Worm (Caenorhabditis elegans) whole organism, L4 larva: Measurements from ENCODE around the gene famp-1.

Experiments used
- F10B5.3 ChIP-seq: sonication (generic microtip); optimal IDR thresholded peaks from 2 replicates; lab custom pipeline; 2016; ENCODE audit warnings: mild to moderate bottlenecking, missing genetic modification characterization, missing compliant biosample characterization
- F49E8.2 ChIP-seq: sonication (generic microtip); optimal IDR thresholded peaks from 2 replicates; lab custom pipeline; 2016; ENCODE audit warnings: missing compliant biosample characterization, mild to moderate bottlenecking, missing genetic modification characterization, borderline replicate concordance
- T20F7.1 ChIP-seq: fragments of 200-800 bp; sonication (Bioruptor generic); optimal IDR thresholded peaks from 2 replicates; lab custom pipeline; 2018; ENCODE audit warnings: mild to moderate bottlenecking, missing genetic modification characterization, missing compliant biosample characterization
- T26A8.4 ChIP-seq: fragments of 200-800 bp; sonication (Bioruptor generic); IDR thresholded peaks from 2 replicates; pipeline ENCODE4 v1.3.6; 2022; ENCODE audit warnings: missing genetic modification characterization, missing compliant biosample characterization
- Y48G9A.11 ChIP-seq: fragments of 200-800 bp; sonication (Bioruptor generic); IDR thresholded peaks from 2 replicates; pipeline ENCODE4 v1.3.6; 2022; ENCODE audit warnings: missing genetic modification reagents, missing genetic modification characterization, missing compliant biosample characterization
- Y5F2A.4 ChIP-seq: fragments of 200-800 bp; sonication (Bioruptor generic); optimal IDR thresholded peaks from 2 replicates; lab custom pipeline; 2018; ENCODE audit warnings: mild to moderate bottlenecking, missing genetic modification characterization, missing compliant biosample characterization
- aly-2 ChIP-seq: sonication (generic microtip); optimal IDR thresholded peaks from 2 replicates; lab custom pipeline; 2018; ENCODE audit warnings: missing biosample characterization, missing genetic modification characterization
- ama-1 ChIP-seq: fragments of 150-350 bp; optimal IDR thresholded peaks from 2 replicates; lab custom pipeline; 2014; ENCODE audit warnings: inconsistent platforms, mixed read lengths
- ceh-20 ChIP-seq: fragments of 200-800 bp; sonication (Bioruptor generic); IDR thresholded peaks from 2 replicates; pipeline ENCODE4 v1.3.6; 2022; ENCODE audit warnings: missing genetic modification reagents, missing genetic modification characterization, missing compliant biosample characterization
- ceh-32 ChIP-seq: sonication (generic microtip); optimal IDR thresholded peaks from 2 replicates; lab custom pipeline; 2016; ENCODE audit warnings: mild to moderate bottlenecking, missing genetic modification characterization, missing compliant biosample characterization; ENCODE audit not compliant: poor library complexity
- ceh-44 ChIP-seq: fragments of 200-800 bp; sonication (Bioruptor generic); IDR thresholded peaks from 2 replicates; pipeline ENCODE4 v1.3.6; 2022; ENCODE audit warnings: missing genetic modification reagents, missing genetic modification characterization, missing compliant biosample characterization
- ceh-62 ChIP-seq: sonication (generic microtip); optimal IDR thresholded peaks from 2 replicates; lab custom pipeline; 2017; ENCODE audit warnings: missing biosample characterization, missing genetic modification characterization
- ctbp-1 ChIP-seq: fragments of 200-800 bp; sonication (Bioruptor generic); IDR thresholded peaks from 2 replicates; pipeline ENCODE4 v1.3.6; 2022; ENCODE audit warnings: missing genetic modification reagents, missing genetic modification characterization, missing compliant biosample characterization
- daf-16 ChIP-seq, 3 experiments: sonication (generic microtip); optimal IDR thresholded peaks; 2 replicates each; lab custom pipeline; 2016 to 2017; ENCODE audit warnings: missing genetic modification characterization in 3 of 3, missing genetic modification reagents in 3 of 3, mild to moderate bottlenecking in 2 of 3, missing compliant biosample characterization in 2 of 3, missing biosample characterization in 1 of 3, moderate library complexity in 1 of 3
- daf-19 ChIP-seq: fragments of 200-800 bp; sonication (Bioruptor generic); conservative IDR thresholded peaks from 2 replicates; pipeline ENCODE4 v1.3.6; 2022; ENCODE audit warnings: missing genetic modification characterization, missing compliant biosample characterization
- dmd-9 ChIP-seq: fragments of 200-800 bp; sonication (Bioruptor generic); IDR thresholded peaks from 2 replicates; pipeline ENCODE4 v1.3.6; 2022; ENCODE audit warnings: missing genetic modification reagents, missing genetic modification characterization, missing compliant biosample characterization
- dpl-1 ChIP-seq: fragments of 150-350 bp; optimal IDR thresholded peaks from 2 replicates; lab custom pipeline; 2014; ENCODE audit warnings: missing biosample characterization, missing genetic modification reagents, missing genetic modification characterization
- duxl-1 ChIP-seq: sonication (generic microtip); optimal IDR thresholded peaks from 2 replicates; lab custom pipeline; 2016; ENCODE audit warnings: mild to moderate bottlenecking, missing genetic modification characterization, moderate library complexity, missing compliant biosample characterization; ENCODE audit not compliant: poor library complexity
- dve-1 ChIP-seq: sonication (generic microtip); optimal IDR thresholded peaks from 2 replicates; lab custom pipeline; 2017; ENCODE audit warnings: antibody characterized with exemption, mild to moderate bottlenecking, missing genetic modification characterization, missing compliant biosample characterization; ENCODE audit not compliant: insufficient read depth
- fkh-10 ChIP-seq: fragments of 150-350 bp; optimal IDR thresholded peaks from 2 replicates; lab custom pipeline; 2014; ENCODE audit warnings: missing biosample characterization, missing genetic modification reagents, missing genetic modification characterization
- fos-1 ChIP-seq: fragments of 150-350 bp; optimal IDR thresholded peaks from 2 replicates; lab custom pipeline; 2014; ENCODE audit warnings: missing biosample characterization, missing genetic modification characterization
- gei-8 ChIP-seq: fragments of 200-800 bp; sonication (Bioruptor generic); optimal IDR thresholded peaks from 2 replicates; lab custom pipeline; 2018; ENCODE audit warnings: mild to moderate bottlenecking, missing genetic modification characterization, missing compliant biosample characterization
- hif-1 ChIP-seq, 2 experiments: sonication (generic microtip); optimal IDR thresholded peaks; 2 replicates each; lab custom pipeline; 2016 to 2017; ENCODE audit warnings: missing compliant biosample characterization in 2 of 2, missing genetic modification characterization in 2 of 2, missing genetic modification reagents in 2 of 2, missing genotype in 2 of 2, mild to moderate bottlenecking in 1 of 2
- hlh-11 ChIP-seq: fragments of 200-800 bp; sonication (Bioruptor generic); optimal IDR thresholded peaks from 2 replicates; lab custom pipeline; 2018; ENCODE audit warnings: mild to moderate bottlenecking, missing genetic modification characterization, missing compliant biosample characterization
- hlh-30 ChIP-seq: sonication (generic microtip); optimal IDR thresholded peaks from 2 replicates; lab custom pipeline; 2017; ENCODE audit warnings: antibody characterized with exemption, mild to moderate bottlenecking, missing genetic modification characterization, missing compliant biosample characterization; ENCODE audit not compliant: insufficient read depth
- lin-1 ChIP-seq: fragments of 200-800 bp; sonication (Bioruptor generic); IDR thresholded peaks from 2 replicates; pipeline ENCODE4 v1.3.6; 2022; ENCODE audit warnings: missing genetic modification reagents, missing genetic modification characterization, missing compliant biosample characterization
- lin-15B ChIP-seq: fragments of 150-350 bp; sonication (generic microtip); optimal IDR thresholded peaks from 3 replicates; lab custom pipeline; 2014; ENCODE audit warnings: missing biosample characterization, missing genetic modification characterization
- lin-38 ChIP-seq: fragments of 200-800 bp; sonication (Bioruptor generic); IDR thresholded peaks from 2 replicates; pipeline ENCODE4 v1.3.6; 2022; ENCODE audit warnings: missing genetic modification reagents, missing genetic modification characterization, missing compliant biosample characterization
- lsy-2 ChIP-seq, 2 experiments: fragments of 150-350 bp in 1 of 2; sonication (generic microtip) in 1 of 2; optimal IDR thresholded peaks; 2 replicates each; lab custom pipeline; 2014 to 2017; ENCODE audit warnings: missing biosample characterization in 2 of 2, missing genetic modification characterization in 2 of 2
- mep-1 ChIP-seq: fragments of 150-350 bp; sonication (generic microtip); optimal IDR thresholded peaks from 3 replicates; lab custom pipeline; 2014; ENCODE audit warnings: missing biosample characterization, missing genetic modification characterization
- mes-2 ChIP-seq: sonication (generic microtip); optimal IDR thresholded peaks from 2 replicates; lab custom pipeline; 2016; ENCODE audit warnings: missing genotype, mild to moderate bottlenecking, missing genetic modification characterization, missing compliant biosample characterization; ENCODE audit not compliant: poor library complexity, severe bottlenecking
- mxl-3 ChIP-seq: fragments of 200-800 bp; sonication (Bioruptor generic); optimal IDR thresholded peaks from 2 replicates; lab custom pipeline; 2018; ENCODE audit warnings: mild to moderate bottlenecking, missing genetic modification characterization, missing compliant biosample characterization
- nhr-10 ChIP-seq: fragments of 150-350 bp; optimal IDR thresholded peaks from 2 replicates; lab custom pipeline; 2014; ENCODE audit warnings: missing biosample characterization, missing genetic modification characterization
- nhr-11 ChIP-seq: fragments of 150-350 bp; optimal IDR thresholded peaks from 2 replicates; lab custom pipeline; 2014; ENCODE audit warnings: missing biosample characterization, missing genetic modification characterization
- nhr-41 ChIP-seq: fragments of 200-800 bp; sonication (Bioruptor generic); IDR thresholded peaks from 2 replicates; pipeline ENCODE4 v1.3.6; 2022; ENCODE audit warnings: missing genetic modification reagents, missing genetic modification characterization, missing compliant biosample characterization
- nhr-6 ChIP-seq: fragments of 150-350 bp; optimal IDR thresholded peaks from 2 replicates; lab custom pipeline; 2014; ENCODE audit warnings: missing biosample characterization, missing genetic modification characterization
- pqm-1 ChIP-seq: sonication (generic microtip); optimal IDR thresholded peaks from 2 replicates; lab custom pipeline; 2017; ENCODE audit warnings: missing biosample characterization, missing genetic modification characterization
- rbr-2 ChIP-seq: sonication (generic microtip); optimal IDR thresholded peaks from 2 replicates; lab custom pipeline; 2016; ENCODE audit warnings: missing genotype, missing genetic modification characterization, missing compliant biosample characterization
- set-16 ChIP-seq: fragments of 200-800 bp; sonication (Bioruptor generic); IDR thresholded peaks from 2 replicates; pipeline ENCODE4 v1.3.6; 2022; ENCODE audit warnings: missing genetic modification reagents, missing genetic modification characterization, missing compliant biosample characterization
- spr-3 ChIP-seq: fragments of 200-800 bp; sonication (Bioruptor generic); optimal IDR thresholded peaks from 2 replicates; lab custom pipeline; 2018; ENCODE audit warnings: mild to moderate bottlenecking, missing genetic modification characterization, missing compliant biosample characterization
- tag-97 ChIP-seq: fragments of 200-800 bp; sonication (Bioruptor generic); IDR thresholded peaks from 2 replicates; pipeline ENCODE4 v1.3.6; 2022; ENCODE audit warnings: missing genetic modification characterization, missing compliant biosample characterization
- unc-130 ChIP-seq: sonication (generic microtip); optimal IDR thresholded peaks from 2 replicates; lab custom pipeline; 2016; ENCODE audit warnings: missing genetic modification reagents, missing genetic modification characterization, missing compliant biosample characterization
- unc-39 ChIP-seq: sonication (generic microtip); optimal IDR thresholded peaks from 2 replicates; lab custom pipeline; 2017; ENCODE audit warnings: missing biosample characterization, missing genetic modification characterization
- zag-1 ChIP-seq: fragments of 150-350 bp; optimal IDR thresholded peaks from 2 replicates; lab custom pipeline; 2014; ENCODE audit warnings: missing biosample characterization, missing genetic modification characterization
- ztf-11 ChIP-seq: fragments of 150-350 bp; optimal IDR thresholded peaks from 2 replicates; lab custom pipeline; 2014; ENCODE audit warnings: missing biosample characterization, missing genetic modification characterization
- ztf-7 ChIP-seq: fragments of 150-350 bp; optimal IDR thresholded peaks from 2 replicates; lab custom pipeline; 2014; ENCODE audit warnings: missing biosample characterization, missing genetic modification characterization

The famp-1 gene

DNA sequence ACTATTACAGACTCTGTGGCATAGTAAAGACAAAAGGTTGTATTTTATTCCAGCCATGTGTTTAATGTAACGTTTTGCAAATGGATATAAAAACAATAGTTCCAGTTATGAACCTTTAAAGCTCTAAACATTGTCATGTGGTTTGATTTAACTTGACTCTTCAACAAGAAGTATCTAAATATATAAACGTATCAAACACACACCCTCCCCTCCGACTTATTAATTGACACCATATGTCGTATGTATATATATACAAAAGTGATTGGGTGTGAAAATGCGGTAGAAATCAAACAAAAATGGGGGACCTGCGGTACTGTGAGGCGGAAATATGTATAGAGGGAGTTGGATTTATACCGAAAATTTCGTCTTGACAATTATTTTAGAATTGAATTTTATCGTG is 34.9 kb upstream of the famp-1 start:
- TF ChIP-seq ztf-7 (tag; lab: Kevin White, UChicago): no peak
- no peak for TF ChIP-seq ctbp-1 (GFP tag; lab: Robert Waterston, UW)
- TF ChIP-seq ceh-20 (GFP tag; lab: Robert Waterston, UW): no peak
- no peak for TF ChIP-seq unc-39 (tag; lab: Kevin White, UChicago)
- TF ChIP-seq nhr-41 (GFP tag; lab: Robert Waterston, UW): no peak
- TF ChIP-seq T26A8.4 (GFP tag; lab: Robert Waterston, UW): no peak
- no peak for TF ChIP-seq dve-1 (tag; lab: Kevin White, UChicago)
- no peak for TF ChIP-seq fos-1 (tag; lab: Kevin White, UChicago)
- TF ChIP-seq nhr-10: no peak
- no peak for TF ChIP-seq F10B5.3 (tag; lab: Kevin White, UChicago)
- no peak for TF ChIP-seq lin-38 (GFP tag; lab: Robert Waterston, UW)
- TF ChIP-seq set-16 (GFP tag; lab: Robert Waterston, UW): no peak
- no peak for TF ChIP-seq tag-97 (GFP tag; lab: Robert Waterston, UW)
- TF ChIP-seq nhr-11: no peak
- no peak for TF ChIP-seq mep-1 (tag; lab: Kevin White, UChicago)
- no peak for TF ChIP-seq daf-19 (GFP tag; lab: Robert Waterston, UW)

- TF ChIP-seq mxl-3 (GFP tag; lab: Kevin White, UChicago): no peak
- TF ChIP-seq dpl-1: no peak
- no peak for TF ChIP-seq hlh-11 (tag; lab: Kevin White, UChicago)
- TF ChIP-seq F49E8.2: no peak
- no peak for TF ChIP-seq spr-3
- TF ChIP-seq ceh-62: no peak
- TF ChIP-seq, all 104 proteins: peak for 0
Observed at ce11 chrIV:2296639-2297038, 33.2 kb upstream of the famp-1 start.

DNA sequence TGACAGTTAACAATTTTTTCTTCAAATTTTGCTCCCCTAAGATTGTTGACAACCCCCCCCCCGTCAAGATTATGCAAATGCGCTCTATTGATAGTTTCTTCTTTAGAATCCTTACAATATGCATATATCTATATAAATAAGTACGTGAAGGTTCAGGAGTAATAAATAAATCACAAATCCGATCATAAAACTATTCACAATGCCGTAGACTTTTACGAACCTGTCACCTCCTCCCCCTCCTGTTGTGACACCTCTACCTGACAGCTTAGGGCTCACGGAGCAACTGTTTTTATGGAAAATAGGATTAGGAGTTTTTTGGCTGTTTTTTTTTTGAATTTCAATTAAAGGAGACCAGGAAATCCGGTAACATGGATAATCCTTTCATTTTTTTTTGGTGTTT is 28.7 kb upstream of the famp-1 start:
- TF ChIP-seq lin-15B (tag; lab: Kevin White, UChicago): no peak
- no peak for TF ChIP-seq T20F7.1
- TF ChIP-seq gei-8: no peak
- no peak for TF ChIP-seq ceh-44 (GFP tag; lab: Robert Waterston, UW)

DNA sequence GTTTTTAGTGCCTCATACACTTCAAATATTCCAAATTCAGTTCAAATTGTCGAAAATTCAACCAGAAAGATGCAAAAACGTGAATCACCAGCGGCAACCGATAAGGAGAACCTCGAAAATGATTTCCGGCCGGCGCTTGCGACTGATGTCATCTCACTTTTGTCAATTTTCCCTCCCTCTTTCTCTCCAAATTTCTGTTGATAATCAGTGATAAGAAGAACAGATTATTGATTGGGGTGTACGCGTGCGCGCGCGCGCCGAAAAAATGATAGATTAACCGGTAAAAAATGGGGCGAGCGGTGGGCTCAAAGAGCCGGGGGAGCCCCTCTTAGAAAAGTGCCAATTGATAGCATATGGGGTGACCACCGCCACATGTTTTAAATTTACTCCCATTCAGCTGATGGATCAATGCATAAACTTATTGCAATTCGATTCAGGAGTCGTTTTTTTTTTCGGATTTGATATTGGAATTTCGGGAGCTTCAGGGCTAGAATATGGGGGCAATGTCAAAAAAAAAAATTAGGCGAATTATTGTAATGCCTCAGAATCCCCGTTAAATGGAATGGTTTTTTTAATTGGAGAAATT is 21.1 kb upstream of the famp-1 start:
- TF ChIP-seq lsy-2 (tag; optimal IDR thresholded peaks at IDR 0.05; lab: Kevin White, UChicago): no peak
- no peak for TF ChIP-seq T26A8.4 (GFP tag; lab: Robert Waterston, UW)
- TF ChIP-seq lin-1 (GFP tag; lab: Robert Waterston, UW): peak; percentile 71; the same call in 1 of the 2 replicates
- no peak for TF ChIP-seq ceh-32 (tag; lab: Kevin White, UChicago)
- no peak for TF ChIP-seq aly-2 (tag; lab: Kevin White, UChicago)
- peak; percentile 27 for TF ChIP-seq mes-2 (tag; lab: Kevin White, UChicago)
- no peak for TF ChIP-seq hif-1 (tag; optimal IDR thresholded peaks at IDR 0.05; lab: Kevin White, UChicago)
- TF ChIP-seq ztf-7 (tag; lab: Kevin White, UChicago): no peak
- TF ChIP-seq Y5F2A.4 (GFP tag; lab: Kevin White, UChicago): no peak
- TF ChIP-seq zag-1 (tag; lab: Kevin White, UChicago): no peak
- TF ChIP-seq ama-1 (lab: Kevin White, UChicago): no peak
- no peak for TF ChIP-seq ztf-11 (tag; lab: Kevin White, UChicago)
- TF ChIP-seq daf-16 (GFP tag; optimal IDR thresholded peaks at IDR 0.05; lab: Kevin White, UChicago): no peak
- TF ChIP-seq daf-16 (tag; optimal IDR thresholded peaks at IDR 0.05; lab: Kevin White, UChicago): peak; percentile 41
- TF ChIP-seq rbr-2: no peak
- no peak for TF ChIP-seq nhr-6
- TF ChIP-seq dmd-9 (GFP tag; lab: Robert Waterston, UW): no peak
- TF ChIP-seq pqm-1 (tag; lab: Kevin White, UChicago): peak; percentile 88
- no peak for TF ChIP-seq mep-1 (tag; lab: Kevin White, UChicago)
- TF ChIP-seq hlh-30 (tag; lab: Kevin White, UChicago): peak; percentile 37
- TF ChIP-seq fkh-10 (GFP tag; lab: Kevin White, UChicago): no peak
- TF ChIP-seq nhr-41 (GFP tag; lab: Robert Waterston, UW): no peak
- TF ChIP-seq unc-130 (GFP tag; lab: Kevin White, UChicago): no peak
- no peak for TF ChIP-seq duxl-1 (tag; lab: Kevin White, UChicago)
- TF ChIP-seq mxl-3 (GFP tag; lab: Kevin White, UChicago): peak; percentile 50
- TF ChIP-seq Y48G9A.11 (GFP tag; lab: Robert Waterston, UW): no peak
